Fruit fly (Drosophila melanogaster): Measurements from ENCODE around the gene cyst.

The cyst gene

DNA sequence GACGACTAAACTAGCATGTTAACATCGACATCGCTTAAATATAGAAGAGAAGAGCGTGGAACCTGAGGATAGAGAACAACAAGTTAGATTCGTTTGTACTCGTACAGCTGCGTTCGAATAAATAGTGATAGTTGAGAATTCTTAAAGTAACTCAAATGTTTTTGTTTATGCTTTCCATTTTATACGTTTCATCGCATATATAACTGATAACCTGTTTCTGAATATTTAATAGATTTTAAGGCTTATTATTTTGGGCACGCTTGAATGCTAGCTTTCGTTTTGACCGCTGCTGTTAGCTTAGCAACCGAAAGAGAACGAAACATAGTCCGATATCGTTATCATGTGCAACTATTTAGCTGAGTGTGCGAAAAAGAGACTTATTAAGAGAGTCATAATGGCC is 19.7 kb upstream of the cyst start (continued):
- TF ChIP-seq HLH54F (GFP tag; optimal IDR thresholded peaks at IDR 0.05), result peak; percentile 96
- peak; percentile 97 for TF ChIP-seq CG12391 (tag; optimal IDR thresholded peaks at IDR 0.05)
- peak; percentile 80 for TF ChIP-seq Asciz (GFP tag; optimal IDR thresholded peaks at IDR 0.05)
- no peak for TF ChIP-seq HLHmδ (GFP tag; optimal IDR thresholded peaks at IDR 0.05)
- TF ChIP-seq GATAe (GFP tag; conservative IDR thresholded peaks at IDR 0.05), result peak; percentile 95
- TF ChIP-seq CG15011 (GFP tag; optimal IDR thresholded peaks at IDR 0.05), result peak; percentile 97
- peak; percentile 91 for TF ChIP-seq nmo (GFP tag; optimal IDR thresholded peaks at IDR 0.05)
- peak; percentile 86 for TF ChIP-seq gcm (GFP tag; optimal IDR thresholded peaks at IDR 0.05)
- peak; percentile 88 to 96 for TF ChIP-seq bsh (GFP tag; optimal IDR thresholded peaks at IDR 0.05)
- peak; percentile 92 for TF ChIP-seq CG6689 (GFP tag; IDR thresholded peaks at IDR 0.05)
- peak in 1 of 2 experiments; percentile 29 for TF ChIP-seq Dfd (GFP tag; optimal IDR thresholded peaks at IDR 0.05)
- TF ChIP-seq CG4820 (GFP tag; optimal IDR thresholded peaks at IDR 0.05), result peak; percentile 89
- no peak for TF ChIP-seq CG8478 (optimal IDR thresholded peaks at IDR 0.05)
- no peak for TF ChIP-seq hbn (GFP tag; IDR thresholded peaks at IDR 0.05; ENCODE audit: partially characterized antibody)
- TF ChIP-seq Poxn (GFP tag; IDR thresholded peaks at IDR 0.05), result peak; percentile 96
- TF ChIP-seq CG11695 (GFP tag; IDR thresholded peaks at IDR 0.05), result peak; percentile 97
- peak; percentile 78 for TF ChIP-seq sens-2 (GFP tag; IDR thresholded peaks at IDR 0.05)
- TF ChIP-seq pho (GFP tag; optimal IDR thresholded peaks at IDR 0.05), result peak; percentile 98
- peak; percentile 85 for TF ChIP-seq CG1602 (GFP tag; optimal IDR thresholded peaks at IDR 0.05)
- peak; percentile 93 for TF ChIP-seq zfh1 (GFP tag; IDR thresholded peaks at IDR 0.05)
- TF ChIP-seq CG12219 (GFP tag; optimal IDR thresholded peaks at IDR 0.05), result peak; percentile 93
- TF ChIP-seq CG15479 (GFP tag; optimal IDR thresholded peaks at IDR 0.05), result no peak
- TF ChIP-seq scrt (GFP tag; optimal IDR thresholded peaks at IDR 0.05), result peak; percentile 95
- TF ChIP-seq CG4328 (GFP tag; optimal IDR thresholded peaks at IDR 0.05), result peak; percentile 67
- TF ChIP-seq Oli (tag; optimal IDR thresholded peaks at IDR 0.05), result peak; percentile 92
- peak; percentile 80 for TF ChIP-seq wor (GFP tag; IDR thresholded peaks at IDR 0.05)
- peak; percentile 81 for TF ChIP-seq CG5953 (GFP tag; IDR thresholded peaks at IDR 0.05)
- peak; percentile 69 for TF ChIP-seq CG3407 (GFP tag; optimal IDR thresholded peaks at IDR 0.05)
- TF ChIP-seq Rx (GFP tag; IDR thresholded peaks at IDR 0.05), result peak; percentile 88
- TF ChIP-seq tll (GFP tag; optimal IDR thresholded peaks at IDR 0.05), result no peak
- TF ChIP-seq chinmo (GFP tag; IDR thresholded peaks at IDR 0.05; ENCODE audit: partially characterized antibody), result no peak
- TF ChIP-seq hkb (optimal IDR thresholded peaks at IDR 0.05), result no peak
- TF ChIP-seq hkb (GFP tag; IDR thresholded peaks at IDR 0.05), result peak; percentile 97
- TF ChIP-seq hth (optimal IDR thresholded peaks at IDR 0.05), result no peak
- TF ChIP-seq CG32772 (GFP tag; IDR thresholded peaks at IDR 0.05), result peak; percentile 93
- peak; percentile 96 for TF ChIP-seq ems (GFP tag; optimal IDR thresholded peaks at IDR 0.05)
- TF ChIP-seq MESR4 (GFP tag; optimal IDR thresholded peaks at IDR 0.05), result peak; percentile 51
- TF ChIP-seq CG17612 (GFP tag; IDR thresholded peaks at IDR 0.05), result peak; percentile 90
- no peak for TF ChIP-seq bbx (GFP tag; IDR thresholded peaks at IDR 0.05; ENCODE audit: partially characterized antibody)
- no peak for TF ChIP-seq cg (GFP tag; optimal IDR thresholded peaks at IDR 0.05)
- TF ChIP-seq knrl (GFP tag; IDR thresholded peaks at IDR 0.05; ENCODE audit: partially characterized antibody), result no peak
- peak; percentile 97 for TF ChIP-seq vvl (GFP tag; IDR thresholded peaks at IDR 0.05)
- TF ChIP-seq CG1233 (GFP tag; optimal IDR thresholded peaks at IDR 0.05), result peak; percentile 94
- peak; percentile 85 for TF ChIP-seq Atf3 (GFP tag; optimal IDR thresholded peaks at IDR 0.05)
- no peak for TF ChIP-seq Scr (GFP tag; IDR thresholded peaks at IDR 0.05; ENCODE audit: partially characterized antibody)
- TF ChIP-seq Hand (GFP tag; optimal IDR thresholded peaks at IDR 0.05), result peak; percentile 96
- TF ChIP-seq gem (tag; optimal IDR thresholded peaks at IDR 0.05), result peak; percentile 97
- peak; percentile 95 for TF ChIP-seq her (GFP tag; optimal IDR thresholded peaks at IDR 0.05)
- TF ChIP-seq lmd (GFP tag; IDR thresholded peaks at IDR 0.05), result peak; percentile 96
- peak; percentile 88 for TF ChIP-seq CG11398 (GFP tag; optimal IDR thresholded peaks at IDR 0.05)
- peak; percentile 88 for TF ChIP-seq CG7357 (GFP tag; IDR thresholded peaks at IDR 0.05)
- no peak for TF ChIP-seq Lpt (GFP tag; optimal IDR thresholded peaks at IDR 0.05)
